Worm (Caenorhabditis elegans) whole organism, L2 larva: ENCODE results near the gene grl-28.
"Not testable (repeated sequence)": the region's sequence is repeated elsewhere in the genome, so short reads cannot be mapped to it uniquely, and the experiment has no call there.

ENCODE experiments used
- C34F6.9 ChIP-seq: fragments of 150-350 bp; optimal IDR thresholded peaks from 2 replicates; lab custom pipeline; 2014; ENCODE audit warnings: missing biosample characterization, missing genetic modification characterization
- F13H6.1 ChIP-seq: sonication (generic microtip); optimal IDR thresholded peaks from 2 replicates; lab custom pipeline; 2016; ENCODE audit warnings: missing genetic modification characterization, missing compliant biosample characterization
- Y55F3AM.14 ChIP-seq: fragments of 200-800 bp; sonication (Bioruptor generic); optimal IDR thresholded peaks from 2 replicates; lab custom pipeline; 2018; ENCODE audit warnings: mild to moderate bottlenecking, missing genetic modification characterization, missing compliant biosample characterization
- ZK546.5 ChIP-seq: sonication (generic microtip); optimal IDR thresholded peaks from 2 replicates; lab custom pipeline; 2017; ENCODE audit warnings: missing biosample characterization, missing genetic modification characterization
- blmp-1 ChIP-seq: sonication (generic microtip); optimal IDR thresholded peaks from 2 replicates; lab custom pipeline; 2017; ENCODE audit warnings: missing genetic modification characterization, mild to moderate bottlenecking, missing compliant biosample characterization, antibody characterized with exemption, moderate library complexity; ENCODE audit not compliant: insufficient read depth
- ceh-16 ChIP-seq: fragments of 150-350 bp; optimal IDR thresholded peaks from 2 replicates; lab custom pipeline; 2014; ENCODE audit warnings: missing biosample characterization, missing genetic modification characterization
- crh-2 ChIP-seq: sonication (generic microtip); optimal IDR thresholded peaks from 2 replicates; lab custom pipeline; 2017; ENCODE audit warnings: missing biosample characterization, missing genetic modification characterization
- elt-1 ChIP-seq: fragments of 150-350 bp; optimal IDR thresholded peaks from 2 replicates; lab custom pipeline; 2014; ENCODE audit warnings: missing biosample characterization, missing genetic modification characterization
- elt-3 ChIP-seq: sonication (generic microtip); optimal IDR thresholded peaks from 2 replicates; lab custom pipeline; 2017; ENCODE audit warnings: missing biosample characterization, missing genetic modification characterization
- gmeb-1 ChIP-seq: fragments of 150-350 bp; optimal IDR thresholded peaks from 2 replicates; lab custom pipeline; 2014; ENCODE audit warnings: missing biosample characterization, missing genetic modification characterization
- lin-11 ChIP-seq: fragments of 150-350 bp; sonication (generic microtip); optimal IDR thresholded peaks from 2 replicates; lab custom pipeline; 2014; ENCODE audit warnings: missing biosample characterization, missing genetic modification characterization, inconsistent platforms, mixed read lengths
- lin-39 ChIP-seq: fragments of 150-350 bp; optimal IDR thresholded peaks from 2 replicates; lab custom pipeline; 2014; ENCODE audit warnings: missing biosample characterization, missing genetic modification reagents, missing genetic modification characterization
- lsy-2 ChIP-seq, 2 experiments: fragments of 150-350 bp in 1 of 2; sonication (generic microtip) in 1 of 2; optimal IDR thresholded peaks; 2 replicates each; lab custom pipeline; 2014 to 2017; ENCODE audit warnings: missing biosample characterization in 2 of 2, missing genetic modification characterization in 2 of 2
- mab-5 ChIP-seq: fragments of 150-350 bp; optimal IDR thresholded peaks from 2 replicates; lab custom pipeline; 2014; ENCODE audit warnings: missing biosample characterization, missing genetic modification characterization
- mdl-1 ChIP-seq, 2 experiments: fragments of 150-350 bp in 1 of 2; sonication (generic microtip) in 1 of 2; optimal IDR thresholded peaks; 2 replicates each; lab custom pipeline; 2017; ENCODE audit warnings: missing biosample characterization in 2 of 2, missing genetic modification characterization in 2 of 2
- nhr-11 ChIP-seq: fragments of 150-350 bp; optimal IDR thresholded peaks from 2 replicates; lab custom pipeline; 2014; ENCODE audit warnings: missing biosample characterization, missing genetic modification characterization
- nhr-12 ChIP-seq: fragments of 150-350 bp; optimal IDR thresholded peaks from 2 replicates; lab custom pipeline; 2014; ENCODE audit warnings: missing biosample characterization, missing genetic modification characterization
- nhr-129 ChIP-seq: fragments of 150-350 bp; optimal IDR thresholded peaks from 2 replicates; lab custom pipeline; 2014; ENCODE audit warnings: missing biosample characterization, missing genetic modification characterization
- nhr-21 ChIP-seq: fragments of 150-350 bp; optimal IDR thresholded peaks from 2 replicates; lab custom pipeline; 2014; ENCODE audit warnings: missing biosample characterization, missing genetic modification characterization
- nhr-23 ChIP-seq: fragments of 150-350 bp; optimal IDR thresholded peaks from 2 replicates; lab custom pipeline; 2014; ENCODE audit warnings: missing biosample characterization, missing genetic modification reagents, missing genetic modification characterization
- nhr-237 ChIP-seq: fragments of 150-350 bp; optimal IDR thresholded peaks from 2 replicates; lab custom pipeline; 2014; ENCODE audit warnings: missing biosample characterization, missing genetic modification characterization
- nhr-25 ChIP-seq: fragments of 150-350 bp; sonication (generic microtip); optimal IDR thresholded peaks from 3 replicates; lab custom pipeline; 2014; ENCODE audit warnings: missing biosample characterization, missing genetic modification characterization
- nhr-6 ChIP-seq: fragments of 150-350 bp; optimal IDR thresholded peaks from 2 replicates; lab custom pipeline; 2014; ENCODE audit warnings: missing biosample characterization, missing genetic modification characterization
- nhr-77 ChIP-seq: fragments of 150-350 bp; optimal IDR thresholded peaks from 2 replicates; lab custom pipeline; 2014; ENCODE audit warnings: missing biosample characterization, missing genetic modification characterization
- sma-3 ChIP-seq: sonication (generic microtip); optimal IDR thresholded peaks from 2 replicates; lab custom pipeline; 2016; ENCODE audit warnings: missing genetic modification reagents, missing genetic modification characterization, missing compliant biosample characterization
- sma-9 ChIP-seq, 2 experiments: fragments of 150-350 bp in 1 of 2; sonication (generic microtip) in 1 of 2; optimal IDR thresholded peaks; 2 replicates each; lab custom pipeline; 2014 to 2016; ENCODE audit warnings: missing genetic modification characterization in 2 of 2, mild to moderate bottlenecking in 1 of 2, missing biosample characterization in 1 of 2, missing compliant biosample characterization in 1 of 2, missing genetic modification reagents in 1 of 2, moderate library complexity in 1 of 2
- unc-39 ChIP-seq: fragments of 150-350 bp; optimal IDR thresholded peaks from 2 replicates; lab custom pipeline; 2014; ENCODE audit warnings: missing biosample characterization, missing genetic modification characterization
- unc-55 ChIP-seq: fragments of 150-350 bp; sonication (generic microtip); optimal IDR thresholded peaks from 3 replicates; lab custom pipeline; 2014; ENCODE audit warnings: missing biosample characterization, missing genetic modification reagents, missing genetic modification characterization
- unc-62 ChIP-seq: fragments of 150-350 bp; optimal IDR thresholded peaks from 2 replicates; lab custom pipeline; 2014; ENCODE audit warnings: missing biosample characterization, missing genetic modification reagents, missing genetic modification characterization
- zag-1 ChIP-seq: fragments of 150-350 bp; optimal IDR thresholded peaks from 2 replicates; lab custom pipeline; 2014; ENCODE audit warnings: missing biosample characterization, missing genetic modification characterization
- ztf-1 ChIP-seq: fragments of 200-800 bp; sonication (Bioruptor generic); conservative IDR thresholded peaks from 2 replicates; pipeline ENCODE4 v1.3.6; 2022; ENCODE audit warnings: missing genetic modification characterization, missing compliant biosample characterization
- ztf-11 ChIP-seq: sonication (generic microtip); optimal IDR thresholded peaks from 2 replicates; lab custom pipeline; 2017; ENCODE audit warnings: missing biosample characterization, missing genetic modification characterization
- ztf-4 ChIP-seq: fragments of 150-350 bp; optimal IDR thresholded peaks from 2 replicates; lab custom pipeline; 2014; ENCODE audit warnings: missing biosample characterization, missing genetic modification characterization

Gene grl-28

DNA sequence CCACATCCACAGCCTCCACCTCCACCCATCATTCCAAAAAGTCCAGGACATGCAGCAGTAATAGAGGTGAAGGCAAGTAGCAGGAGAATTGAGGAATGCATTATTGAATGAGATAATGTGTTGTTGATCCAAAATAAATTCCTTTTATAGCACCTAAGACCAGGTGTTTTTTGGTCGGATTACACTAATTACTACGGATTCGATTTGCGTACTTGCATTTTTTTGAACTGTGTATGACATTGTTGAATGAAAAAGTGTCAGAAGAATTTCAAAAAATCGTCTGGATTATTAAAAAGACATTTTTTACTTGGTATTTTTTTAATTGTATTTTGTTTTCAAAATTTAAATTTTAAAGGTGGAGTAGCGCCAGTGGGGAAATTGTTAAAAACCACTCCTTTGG lies at the start of gene grl-28:
grl-28 (minus strand) TSS at position 101 of the 400 bp plus-strand sequence.
- TF ChIP-seq nhr-237 (tag; lab: Kevin White, UChicago) = no peak
- no peak for TF ChIP-seq unc-62
- TF ChIP-seq F13H6.1 (tag; lab: Kevin White, UChicago) = no peak
- TF ChIP-seq nhr-6 (tag; lab: Kevin White, UChicago) = no peak
- TF ChIP-seq mab-5 (tag; lab: Kevin White, UChicago) = no peak
- TF ChIP-seq ztf-4 (tag; lab: Kevin White, UChicago) = no peak
- no peak for TF ChIP-seq lin-11 (tag; lab: Kevin White, UChicago)
- no peak for TF ChIP-seq nhr-77 (tag; lab: Kevin White, UChicago)
- no peak for TF ChIP-seq nhr-129 (tag; lab: Kevin White, UChicago)
- TF ChIP-seq mdl-1 (tag; optimal IDR thresholded peaks at IDR 0.05; lab: Kevin White, UChicago) = no peak
- TF ChIP-seq nhr-23 (tag; lab: Kevin White, UChicago) = no peak
- TF ChIP-seq nhr-11 (tag; lab: Kevin White, UChicago) = no peak
- no peak for TF ChIP-seq blmp-1 (tag; lab: Kevin White, UChicago)

DNA sequence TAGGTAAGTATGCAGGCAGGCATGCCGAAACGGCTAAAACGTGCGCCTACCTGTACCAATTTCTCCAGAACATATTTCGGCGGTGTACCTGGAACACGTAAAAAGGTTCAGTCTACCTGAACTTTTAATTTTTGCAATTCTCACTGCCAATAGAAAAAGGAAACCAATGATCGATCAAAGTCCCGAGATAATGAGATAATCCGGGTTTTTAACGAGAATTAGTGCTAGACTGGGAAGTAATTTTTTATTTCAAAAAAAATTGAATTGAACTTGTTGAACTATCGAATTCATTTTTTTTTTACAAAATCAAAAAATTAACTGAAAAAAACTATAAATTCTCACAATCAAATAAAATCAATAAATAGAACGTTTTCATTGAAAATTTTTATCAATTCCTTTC lies 48.9 kb upstream of the grl-28 start, which contains the start of gene T22F3.7:
T22F3.7 (minus strand) TSS at position 101 of the 400 bp plus-strand sequence.
- TF ChIP-seq nhr-12 (tag; lab: Kevin White, UChicago) (no peak), nhr-23 (tag; lab: Kevin White, UChicago) (no peak), sma-3 (no peak)

DNA sequence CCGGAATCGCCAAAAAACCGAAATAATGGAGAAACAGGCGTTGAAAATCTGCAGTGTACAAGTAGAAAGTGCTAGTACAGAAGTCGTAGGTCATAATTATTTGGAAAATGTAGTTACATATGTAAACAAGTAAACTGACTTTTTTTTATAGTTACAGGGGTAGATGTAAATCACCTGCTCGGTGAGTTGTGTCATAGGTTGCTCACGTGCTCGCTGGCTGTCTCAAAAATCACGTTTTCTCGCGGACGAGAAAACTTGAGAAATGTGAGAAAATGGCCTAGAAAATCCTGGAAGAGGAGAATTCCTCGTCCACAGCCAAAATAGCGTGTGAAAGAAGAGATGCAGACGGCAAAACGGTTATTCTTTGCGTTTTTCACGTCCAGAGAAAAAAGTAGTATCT lies 45.4 kb upstream of the grl-28 start, which contains the start of gene srh-212:
srh-212 (minus strand) TSS at position 101 of the 400 bp plus-strand sequence.
- TF ChIP-seq nhr-25; lsy-2 (tag; optimal IDR thresholded peaks at IDR 0.05; lab: Kevin White, UChicago); ztf-1: not testable (repeated sequence)
- TF ChIP-seq, all 48 proteins: peak for 0; not testable (repeated sequence) for 48

DNA sequence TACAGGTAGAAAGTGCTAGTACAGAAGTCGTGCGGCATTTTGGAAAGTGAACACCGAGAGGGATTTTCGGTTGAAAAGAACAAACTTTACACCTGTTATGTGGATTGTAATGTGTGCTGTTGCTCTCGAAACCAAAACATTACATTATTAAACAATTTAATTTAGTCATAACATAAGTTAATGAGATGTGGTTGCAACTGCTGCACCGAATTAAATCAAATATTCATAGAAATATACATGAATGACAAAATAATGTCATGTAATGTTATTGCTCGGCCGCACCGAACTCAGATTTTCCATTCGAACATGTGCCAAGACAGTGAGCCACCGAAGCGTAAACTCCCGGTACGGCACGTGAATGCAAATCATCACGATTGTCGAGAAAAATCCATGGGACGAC lies 43.3 kb upstream of the grl-28 start, which contains the start of gene srh-213:
srh-213 (minus strand) TSS at position 101 of the 400 bp plus-strand sequence.
- TF ChIP-seq elt-3 = no peak
- TF ChIP-seq nhr-12 (tag; lab: Kevin White, UChicago) = no peak
- no peak for TF ChIP-seq nhr-6 (tag; lab: Kevin White, UChicago)
- no peak for TF ChIP-seq Y55F3AM.14 (GFP tag; lab: Kevin White, UChicago)
- TF ChIP-seq ztf-4 (tag; lab: Kevin White, UChicago) = no peak
- no peak for TF ChIP-seq C34F6.9 (tag; lab: Kevin White, UChicago)
- TF ChIP-seq zag-1 (tag; lab: Kevin White, UChicago) = no peak
- no peak for TF ChIP-seq nhr-129 (tag; lab: Kevin White, UChicago)
- TF ChIP-seq, all 48 proteins: peak for 0

DNA sequence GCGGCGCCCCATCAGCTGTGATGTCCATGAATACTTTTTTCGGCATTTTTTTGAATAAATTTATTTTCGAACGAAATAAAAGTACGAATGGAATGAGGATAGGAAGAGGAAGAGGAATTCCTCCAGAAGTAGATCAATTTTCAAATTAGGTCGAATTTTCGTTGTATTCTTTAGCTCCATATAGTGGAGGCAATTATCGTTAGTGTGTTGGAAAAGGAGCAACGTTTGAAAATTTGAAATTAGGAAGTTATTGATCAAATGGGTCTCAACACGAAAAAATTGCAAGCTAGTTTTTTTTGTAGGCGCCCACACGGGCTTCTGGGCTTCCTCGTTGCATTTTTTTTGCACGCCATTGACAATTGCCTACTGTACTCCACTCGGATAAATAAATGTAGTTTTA lies 40.4 kb upstream of the grl-28 start, which contains the start of gene T22F3.12:
T22F3.12 (minus strand) TSS at position 101 of the 400 bp plus-strand sequence.
- TF ChIP-seq mab-5 (tag; lab: Kevin White, UChicago) (no peak), ceh-16 (tag; lab: Kevin White, UChicago) (no peak), unc-55 (GFP tag; lab: Kevin White, UChicago) (no peak), crh-2 (tag; lab: Kevin White, UChicago) (no peak), ZK546.5 (tag; lab: Kevin White, UChicago) (no peak), lin-11 (tag; lab: Kevin White, UChicago) (no peak), unc-39 (tag; lab: Kevin White, UChicago) (no peak), elt-1 (tag; lab: Kevin White, UChicago) (no peak), nhr-23 (tag; lab: Kevin White, UChicago) (no peak), ztf-11 (tag; lab: Kevin White, UChicago) (no peak), unc-62 (no peak), nhr-21 (tag; lab: Kevin White, UChicago) (no peak), lin-39 (tag; lab: Kevin White, UChicago) (no peak), gmeb-1 (tag; lab: Kevin White, UChicago) (no peak), mdl-1 (tag; optimal IDR thresholded peaks at IDR 0.05; lab: Kevin White, UChicago) (no peak), nhr-129 (tag; lab: Kevin White, UChicago) (no peak), nhr-6 (tag; lab: Kevin White, UChicago) (no peak), C34F6.9 (tag; lab: Kevin White, UChicago) (no peak), ztf-1 (no peak), sma-9 (GFP tag; optimal IDR thresholded peaks at IDR 0.05; lab: Kevin White, UChicago) (no peak), sma-9 (tag; optimal IDR thresholded peaks at IDR 0.05; lab: Kevin White, UChicago) (no peak)
